Fruit fly (Drosophila melanogaster) whole organism, wandering third instar larva: Measurements from ENCODE around the gene mtg.

Experiments
- Abd-B ChIP-seq: fragments of >200 bp; optimal IDR thresholded peaks from 2 replicates; lab custom pipeline; 2017; ENCODE audit warnings: missing biosample characterization, missing genetic modification characterization
- CG9705 ChIP-seq: fragments of 200-800 bp; sonication (Bioruptor generic); optimal IDR thresholded peaks from 2 replicates; lab custom pipeline; 2018; ENCODE audit warnings: missing biosample characterization, mild to moderate bottlenecking, missing genetic modification characterization
- Dfd ChIP-seq: fragments of >200 bp; optimal IDR thresholded peaks from 2 replicates; lab custom pipeline; 2017; ENCODE audit warnings: missing biosample characterization, missing genetic modification characterization
- Dif ChIP-seq: fragments of 200-275, 200-300 bp; sonication (Bioruptor generic); optimal IDR thresholded peaks from 2 replicates; lab custom pipeline; 2018; ENCODE audit warnings: missing biosample characterization, missing genetic modification characterization; ENCODE audit not compliant: partially characterized antibody
- GATAd ChIP-seq: sonication (Bioruptor generic); optimal IDR thresholded peaks from 2 replicates; lab custom pipeline; 2016; ENCODE audit warnings: missing biosample characterization, missing genetic modification characterization
- HLH106 ChIP-seq: fragments of 200-800 bp; optimal IDR thresholded peaks from 3 replicates; lab custom pipeline; 2019; ENCODE audit warnings: missing biosample characterization, mild to moderate bottlenecking, missing genetic modification characterization, moderate library complexity
- Hnf4 ChIP-seq: fragments of 200-800 bp; sonication (Bioruptor generic); optimal IDR thresholded peaks from 2 replicates; lab custom pipeline; 2016; ENCODE audit warnings: missing biosample characterization, mild to moderate bottlenecking, missing genetic modification characterization
- Hr78 ChIP-seq: fragments of >200 bp; optimal IDR thresholded peaks from 2 replicates; lab custom pipeline; 2017; ENCODE audit warnings: missing biosample characterization, missing genetic modification characterization
- Hr83 ChIP-seq: fragments of 200-300 bp; sonication (Bioruptor generic); optimal IDR thresholded peaks from 2 replicates; lab custom pipeline; 2016; ENCODE audit warnings: missing biosample characterization, mild to moderate bottlenecking, missing genetic modification characterization, moderate library complexity; ENCODE audit not compliant: poor library complexity, severe bottlenecking
- Jra ChIP-seq: sonication (Bioruptor generic); optimal IDR thresholded peaks from 2 replicates; lab custom pipeline; 2016; ENCODE audit warnings: missing biosample characterization, missing genetic modification characterization
- Mio ChIP-seq: sonication (Bioruptor generic); optimal IDR thresholded peaks from 2 replicates; lab custom pipeline; 2016; ENCODE audit warnings: missing biosample characterization, missing genetic modification characterization
- Myc ChIP-seq: fragments of >200 bp; optimal IDR thresholded peaks from 2 replicates; lab custom pipeline; 2017
- N ChIP-seq: fragments of >200 bp; optimal IDR thresholded peaks from 2 replicates; lab custom pipeline; 2018; ENCODE audit warnings: missing biosample characterization, missing external identifiers, missing genetic modification characterization
- OdsH ChIP-seq: fragments of 200-800 bp; sonication (Bioruptor generic); optimal IDR thresholded peaks from 2 replicates; lab custom pipeline; 2016; ENCODE audit warnings: missing biosample characterization, mild to moderate bottlenecking, missing genetic modification characterization
- Rel ChIP-seq, 2 experiments: fragments of 200-800 bp; sonication (Bioruptor generic) in 1 of 2; optimal IDR thresholded peaks; 2 replicates in 1 of 2; 3 replicates in 1 of 2; lab custom pipeline; 2016 to 2019; ENCODE audit warnings: mild to moderate bottlenecking in 2 of 2, missing biosample characterization in 2 of 2, missing genetic modification characterization in 2 of 2, moderate library complexity in 1 of 2
- Sp1 ChIP-seq: fragments of 200-800 bp; sonication (Bioruptor generic); optimal IDR thresholded peaks from 3 replicates; lab custom pipeline; 2019; ENCODE audit warnings: missing biosample characterization, mild to moderate bottlenecking, missing genetic modification characterization, moderate library complexity
- Vsx2 ChIP-seq: fragments of 200-300, 225-300 bp; sonication (Bioruptor generic); optimal IDR thresholded peaks from 2 replicates; lab custom pipeline; 2018; ENCODE audit warnings: missing biosample characterization, missing genetic modification characterization; ENCODE audit not compliant: partially characterized antibody
- br ChIP-seq: fragments of 200-800 bp; sonication (Bioruptor generic); optimal IDR thresholded peaks from 2 replicates; lab custom pipeline; 2016; ENCODE audit warnings: missing biosample characterization, missing genetic modification characterization
- brk ChIP-seq: fragments of 200-800 bp; sonication (Bioruptor generic); optimal IDR thresholded peaks from 2 replicates; lab custom pipeline; 2016; ENCODE audit warnings: missing biosample characterization, mild to moderate bottlenecking, missing genetic modification characterization
- dl ChIP-seq, 2 experiments: fragments of 175-275, 200-275 bp in 1 of 2; fragments of 200-275 bp in 1 of 2; sonication (Bioruptor generic); optimal IDR thresholded peaks; lab custom pipeline; 2018; ENCODE audit warnings: mild to moderate bottlenecking in 2 of 2, missing biosample characterization in 2 of 2, missing genetic modification characterization in 2 of 2, moderate library complexity in 2 of 2; ENCODE audit not compliant: partially characterized antibody in 2 of 2, insufficient read depth in 1 of 2
- dmrt93B ChIP-seq: fragments of 200-800 bp; sonication (Bioruptor generic); optimal IDR thresholded peaks from 2 replicates; lab custom pipeline; 2018; ENCODE audit warnings: missing biosample characterization, mild to moderate bottlenecking, missing genetic modification characterization
- dsf ChIP-seq: sonication (Bioruptor generic); optimal IDR thresholded peaks from 2 replicates; lab custom pipeline; 2016; ENCODE audit warnings: missing biosample characterization, missing genetic modification characterization, borderline replicate concordance
- ey ChIP-seq: fragments of 200-800 bp; sonication (Bioruptor generic); optimal IDR thresholded peaks from 2 replicates; lab custom pipeline; 2016; ENCODE audit warnings: missing biosample characterization, missing genetic modification characterization
- foxo ChIP-seq, 2 experiments: fragments of 200-800 bp; sonication (Bioruptor generic); optimal IDR thresholded peaks; 2 replicates in 1 of 2; 3 replicates in 1 of 2; lab custom pipeline; 2016 to 2017; ENCODE audit warnings: missing biosample characterization in 2 of 2, missing genetic modification characterization in 2 of 2
- fru ChIP-seq: fragments of 200-800 bp; sonication (Bioruptor generic); optimal IDR thresholded peaks from 3 replicates; lab custom pipeline; 2016; ENCODE audit warnings: missing biosample characterization, mild to moderate bottlenecking, missing genetic modification characterization
- h ChIP-seq: fragments of 200-800 bp; sonication (Bioruptor generic); optimal IDR thresholded peaks from 3 replicates; lab custom pipeline; 2016; ENCODE audit warnings: missing biosample characterization, mild to moderate bottlenecking, missing genetic modification characterization
- jim ChIP-seq: fragments of 175-275, 200-325 bp; sonication (Bioruptor generic); optimal IDR thresholded peaks from 2 replicates; lab custom pipeline; 2016; ENCODE audit warnings: missing biosample characterization, mild to moderate bottlenecking, missing genetic modification characterization
- pan ChIP-seq: fragments of >200 bp; optimal IDR thresholded peaks from 2 replicates; lab custom pipeline; 2017
- psq ChIP-seq: fragments of 200-800 bp; sonication (Bioruptor generic); optimal IDR thresholded peaks from 3 replicates; lab custom pipeline; 2017; ENCODE audit warnings: missing biosample characterization, mild to moderate bottlenecking, missing genetic modification characterization, moderate library complexity
- rgr ChIP-seq: fragments of 200-800 bp; sonication (Bioruptor generic); optimal IDR thresholded peaks from 3 replicates; lab custom pipeline; 2016; ENCODE audit warnings: missing biosample characterization, mild to moderate bottlenecking, missing genetic modification characterization
- sv ChIP-seq: fragments of 200-800 bp; sonication (Bioruptor generic); optimal IDR thresholded peaks from 3 replicates; lab custom pipeline; 2016; ENCODE audit warnings: missing biosample characterization, missing genetic modification characterization
- tai ChIP-seq: sonication (Bioruptor generic); optimal IDR thresholded peaks from 2 replicates; lab custom pipeline; 2016; ENCODE audit warnings: missing biosample characterization, missing genetic modification characterization
- usp ChIP-seq: fragments of >200 bp; optimal IDR thresholded peaks from 2 replicates; lab custom pipeline; 2017; ENCODE audit warnings: missing biosample characterization, missing genetic modification characterization
- woc ChIP-seq: sonication (Bioruptor generic); optimal IDR thresholded peaks from 2 replicates; lab custom pipeline; 2016; ENCODE audit warnings: missing biosample characterization, mild to moderate bottlenecking, missing genetic modification characterization

mtg gene

dm6 chr3R:8261634-8262033 is 11.3 kb downstream of the mtg start:
- TF ChIP-seq HLH106 (no peak), pan (no peak), fru (no peak), Vsx2 (GFP tag; lab: Kevin White, UChicago) (peak; percentile 17), brk (GFP tag; lab: Kevin White, UChicago) (no peak), Sp1 (GFP tag; lab: Kevin White, UChicago) (no peak)

- TF ChIP-seq foxo (GFP tag; optimal IDR thresholded peaks at IDR 0.05; lab: Kevin White, UChicago) (peak in 1 of 2 experiments; percentile 89), rgr (peak; percentile 74), psq (GFP tag; lab: Kevin White, UChicago) (peak; percentile 77), dl (GFP tag; optimal IDR thresholded peaks at IDR 0.05; lab: Kevin White, UChicago; ENCODE audit: insufficient read depth in 1 of 2, partially characterized antibody in 2 of 2) (no peak), dmrt93B (peak; percentile 83), Abd-B (GFP tag; lab: Kevin White, UChicago) (no peak), Vsx2 (GFP tag; lab: Kevin White, UChicago) (no peak), Mio (GFP tag; lab: Kevin White, UChicago) (peak; percentile 1), br (GFP tag; lab: Kevin White, UChicago) (peak; percentile 49), Jra (GFP tag; lab: Kevin White, UChicago) (no peak), woc (GFP tag; lab: Kevin White, UChicago) (peak; percentile 81), Hr78 (no peak), CG9705 (GFP tag; lab: Kevin White, UChicago) (peak; percentile 64), dsf (GFP tag; lab: Kevin White, UChicago) (peak; percentile 39), N (GFP tag; lab: Kevin White, UChicago) (no peak), pan (no peak), Dif (GFP tag; lab: Kevin White, UChicago) (no peak), HLH106 (peak; percentile 87), sv (GFP tag; lab: Kevin White, UChicago) (peak; percentile 55), tai (GFP tag; lab: Kevin White, UChicago) (no peak), Hnf4 (GFP tag; lab: Kevin White, UChicago) (no peak), jim (GFP tag; lab: Kevin White, UChicago) (peak; percentile 76), h (GFP tag; lab: Kevin White, UChicago) (peak; percentile 75), Sp1 (GFP tag; lab: Kevin White, UChicago) (peak; percentile 84), GATAd (GFP tag; lab: Kevin White, UChicago) (peak; percentile 8), fru (peak; percentile 74), Myc (no peak), OdsH (peak; percentile 73), Dfd (GFP tag; lab: Kevin White, UChicago) (no peak), Rel (GFP tag; optimal IDR thresholded peaks at IDR 0.05; lab: Kevin White, UChicago) (no peak), Rel (tag; optimal IDR thresholded peaks at IDR 0.05; lab: Kevin White, UChicago) (peak; percentile 19), ey (GFP tag; lab: Kevin White, UChicago) (peak; percentile 69), usp (no peak), Hr83 (GFP tag; lab: Kevin White, UChicago) (peak; percentile 73)
- TF ChIP-seq, all 38 proteins: peak for 20
Measured at dm6 chr3R:8264302-8265080, 14.2 kb downstream of the mtg start, which contains the start of the genes RPA1 and Mcm2. Gene RPA1, minus strand, starts transcription at chr3R:8264451. Gene Mcm2, plus strand, starts transcription at chr3R:8264970.

dm6 chr3R:8269740-8270139 is 19.4 kb downstream of the mtg start, which contains the start of gene CG9630:
Gene CG9630, minus strand, starts transcription at chr3R:8269896.
- no peak for TF ChIP-seq psq (GFP tag; lab: Kevin White, UChicago)
- TF ChIP-seq Dif (GFP tag; lab: Kevin White, UChicago), result peak; percentile 13
- no peak for TF ChIP-seq ey (GFP tag; lab: Kevin White, UChicago)
- TF ChIP-seq Myc, result peak; percentile 55
